Worm (Caenorhabditis elegans) whole organism, late embryonic: Measurements from ENCODE around the gene unc-130.

Source experiments
- C08G9.2 ChIP-seq: sonication (generic microtip); optimal IDR thresholded peaks from 2 replicates; lab custom pipeline; 2016; ENCODE audit warnings: mild to moderate bottlenecking, missing genetic modification characterization, moderate library complexity, missing compliant biosample characterization
- F13H6.1 ChIP-seq: sonication (generic microtip); optimal IDR thresholded peaks from 2 replicates; lab custom pipeline; 2016; ENCODE audit warnings: missing genetic modification characterization, missing compliant biosample characterization
- K02D7.2 ChIP-seq: sonication (generic microtip); optimal IDR thresholded peaks from 2 replicates; lab custom pipeline; 2017; ENCODE audit warnings: mild to moderate bottlenecking, missing genetic modification characterization, missing compliant biosample characterization
- Y22D7AL.16 ChIP-seq: sonication (generic microtip); optimal IDR thresholded peaks from 2 replicates; lab custom pipeline; 2016; ENCODE audit warnings: missing genetic modification characterization, missing compliant biosample characterization
- ahr-1 ChIP-seq: sonication (generic microtip); optimal IDR thresholded peaks from 2 replicates; lab custom pipeline; 2016; ENCODE audit warnings: missing genetic modification characterization, missing compliant biosample characterization
- ama-1 ChIP-seq: fragments of 150-350 bp; optimal IDR thresholded peaks from 2 replicates; lab custom pipeline; 2014
- ceh-18 ChIP-seq: sonication (generic microtip); optimal IDR thresholded peaks from 2 replicates; lab custom pipeline; 2016; ENCODE audit warnings: missing genetic modification characterization, missing compliant biosample characterization
- ceh-19 ChIP-seq: fragments of 200-800 bp; sonication (Bioruptor generic); optimal IDR thresholded peaks from 2 replicates; lab custom pipeline; 2018; ENCODE audit warnings: mild to moderate bottlenecking, missing genetic modification characterization, missing compliant biosample characterization
- ceh-22 ChIP-seq: sonication (generic microtip); optimal IDR thresholded peaks from 2 replicates; lab custom pipeline; 2017; ENCODE audit warnings: missing biosample characterization, missing genetic modification characterization
- ceh-24 ChIP-seq: sonication (generic microtip); optimal IDR thresholded peaks from 2 replicates; lab custom pipeline; 2016; ENCODE audit warnings: mild to moderate bottlenecking, missing genetic modification characterization, missing compliant biosample characterization
- ceh-31 ChIP-seq: sonication (generic microtip); optimal IDR thresholded peaks from 2 replicates; lab custom pipeline; 2016; ENCODE audit warnings: missing genetic modification characterization, missing compliant biosample characterization
- ceh-45 ChIP-seq: fragments of 200-800 bp; sonication (Bioruptor generic); IDR thresholded peaks from 2 replicates; pipeline ENCODE4 v1.3.6; 2022; ENCODE audit warnings: missing genetic modification reagents, missing genetic modification characterization, missing compliant biosample characterization
- ceh-6 ChIP-seq: fragments of 200-800 bp; sonication (Bioruptor generic); optimal IDR thresholded peaks from 2 replicates; lab custom pipeline; 2018; ENCODE audit warnings: mild to moderate bottlenecking, missing genetic modification characterization, missing compliant biosample characterization
- ceh-9 ChIP-seq: sonication (generic microtip); optimal IDR thresholded peaks from 2 replicates; lab custom pipeline; 2016; ENCODE audit warnings: mild to moderate bottlenecking, missing genetic modification characterization, inconsistent platforms, missing compliant biosample characterization
- dmd-4 ChIP-seq: sonication (generic microtip); optimal IDR thresholded peaks from 2 replicates; lab custom pipeline; 2016; ENCODE audit warnings: borderline replicate concordance, missing genetic modification characterization, missing compliant biosample characterization
- elt-2 ChIP-seq: sonication (generic microtip); optimal IDR thresholded peaks from 2 replicates; lab custom pipeline; 2016; ENCODE audit warnings: missing genetic modification reagents, missing genetic modification characterization, missing compliant biosample characterization
- ets-4 ChIP-seq: sonication (generic microtip); optimal IDR thresholded peaks from 2 replicates; lab custom pipeline; 2016; ENCODE audit warnings: missing genetic modification characterization, missing compliant biosample characterization
- eyg-1 ChIP-seq: sonication (generic microtip); optimal IDR thresholded peaks from 2 replicates; lab custom pipeline; 2016; ENCODE audit warnings: missing genotype, missing genetic modification characterization, missing compliant biosample characterization
- fax-1 ChIP-seq: sonication (generic microtip); optimal IDR thresholded peaks from 2 replicates; lab custom pipeline; 2016; ENCODE audit warnings: missing genotype, missing genetic modification characterization, missing compliant biosample characterization
- fkh-6 ChIP-seq: sonication (generic microtip); optimal IDR thresholded peaks from 2 replicates; lab custom pipeline; 2016; ENCODE audit warnings: missing genetic modification characterization, missing compliant biosample characterization
- hlh-13 ChIP-seq: fragments of 200-800 bp; sonication (Bioruptor generic); optimal IDR thresholded peaks from 2 replicates; lab custom pipeline; 2018; ENCODE audit warnings: mild to moderate bottlenecking, missing genetic modification characterization, missing compliant biosample characterization
- lim-6 ChIP-seq: sonication (generic microtip); optimal IDR thresholded peaks from 2 replicates; lab custom pipeline; 2016; ENCODE audit warnings: missing genetic modification characterization, missing compliant biosample characterization
- mec-3 ChIP-seq: sonication (generic microtip); optimal IDR thresholded peaks from 2 replicates; lab custom pipeline; 2016; ENCODE audit warnings: borderline replicate concordance, missing genetic modification characterization, missing compliant biosample characterization
- nfya-1 ChIP-seq: sonication (generic microtip); optimal IDR thresholded peaks from 2 replicates; lab custom pipeline; 2017; ENCODE audit warnings: missing genetic modification characterization, mild to moderate bottlenecking, missing compliant biosample characterization, antibody characterized with exemption, moderate library complexity
- nhr-11 ChIP-seq: fragments of 150-350 bp; optimal IDR thresholded peaks from 2 replicates; lab custom pipeline; 2014; ENCODE audit warnings: missing biosample characterization, missing genetic modification characterization
- odd-2 ChIP-seq: sonication (generic microtip); optimal IDR thresholded peaks from 2 replicates; lab custom pipeline; 2017; ENCODE audit warnings: antibody characterized with exemption, mild to moderate bottlenecking, missing genetic modification characterization, missing compliant biosample characterization
- pag-3 ChIP-seq: sonication (generic microtip); optimal IDR thresholded peaks from 2 replicates; lab custom pipeline; 2016; ENCODE audit warnings: missing compliant biosample characterization, missing genetic modification characterization, borderline replicate concordance
- pros-1 ChIP-seq: fragments of 150-350 bp; optimal IDR thresholded peaks from 2 replicates; lab custom pipeline; 2014; ENCODE audit warnings: missing biosample characterization, missing genetic modification reagents, missing genetic modification characterization
- rnt-1 ChIP-seq: sonication (generic microtip); optimal IDR thresholded peaks from 2 replicates; lab custom pipeline; 2016; ENCODE audit warnings: missing genetic modification characterization, missing compliant biosample characterization
- sox-2 ChIP-seq: fragments of 200-800 bp; sonication (Bioruptor generic); IDR thresholded peaks from 2 replicates; pipeline ENCODE4 v1.3.6; 2022; ENCODE audit warnings: missing genetic modification reagents, missing genetic modification characterization, missing compliant biosample characterization
- syd-9 ChIP-seq: sonication (generic microtip); optimal IDR thresholded peaks from 2 replicates; lab custom pipeline; 2016; ENCODE audit warnings: mild to moderate bottlenecking, missing genetic modification characterization, moderate library complexity, missing compliant biosample characterization
- tbx-2 ChIP-seq: sonication (generic microtip); optimal IDR thresholded peaks from 2 replicates; lab custom pipeline; 2016; ENCODE audit warnings: missing genetic modification characterization, missing compliant biosample characterization
- unc-55 ChIP-seq: sonication (generic microtip); optimal IDR thresholded peaks from 2 replicates; lab custom pipeline; 2017; ENCODE audit warnings: missing biosample characterization, missing genetic modification reagents, missing genetic modification characterization
- zip-5 ChIP-seq: sonication (generic microtip); optimal IDR thresholded peaks from 2 replicates; lab custom pipeline; 2016; ENCODE audit warnings: missing genetic modification characterization, missing compliant biosample characterization

The unc-130 gene

DNA sequence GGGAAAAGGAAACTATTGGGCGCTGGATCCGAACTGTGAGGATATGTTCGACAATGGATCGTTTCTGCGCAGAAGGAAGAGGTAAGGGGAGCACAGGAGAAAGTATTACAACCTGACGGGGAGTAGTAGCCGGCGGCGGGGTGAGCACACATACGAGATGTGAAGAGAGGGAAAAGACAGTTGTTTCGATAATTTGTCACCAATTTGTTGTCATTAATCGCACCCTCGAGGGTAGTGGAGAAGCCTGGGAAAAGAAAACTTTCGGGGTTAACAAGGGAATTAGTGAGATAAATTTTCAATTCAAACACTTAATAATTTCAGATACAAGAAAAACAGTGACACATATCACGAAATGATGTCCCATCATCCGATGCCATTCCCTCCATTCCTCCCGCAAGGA is 1.2 kb downstream of the unc-130 start:
- TF ChIP-seq pag-3 (tag; lab: Kevin White, UChicago) (no peak), Y22D7AL.16 (tag; lab: Kevin White, UChicago) (no peak), tbx-2 (tag; lab: Kevin White, UChicago) (peak; percentile 6), unc-55 (peak; percentile 28)

DNA sequence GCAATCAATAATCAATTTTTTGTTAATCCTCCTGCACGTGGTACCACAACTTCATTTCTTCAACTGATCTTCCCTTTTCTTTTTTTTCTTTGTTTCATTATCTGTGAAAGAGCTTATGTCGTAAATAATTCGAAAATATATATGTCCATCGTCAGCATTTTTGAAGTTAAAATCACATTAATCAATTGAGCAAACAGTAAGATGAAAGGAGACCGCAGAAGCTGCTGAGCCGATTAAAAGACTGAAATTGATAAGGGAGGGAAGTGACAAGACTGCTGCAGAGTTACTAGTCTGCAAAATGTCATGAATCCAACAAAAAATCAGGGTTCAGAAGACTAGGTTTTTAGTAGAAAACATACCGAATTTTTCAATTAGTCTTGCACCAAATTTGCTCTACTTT is 2.0 kb downstream of the unc-130 start:
- TF ChIP-seq tbx-2 (tag; lab: Kevin White, UChicago) (no peak), ama-1 (lab: Kevin White, UChicago) (no peak)
- TF ChIP-seq, all 69 proteins: peak for 0

DNA sequence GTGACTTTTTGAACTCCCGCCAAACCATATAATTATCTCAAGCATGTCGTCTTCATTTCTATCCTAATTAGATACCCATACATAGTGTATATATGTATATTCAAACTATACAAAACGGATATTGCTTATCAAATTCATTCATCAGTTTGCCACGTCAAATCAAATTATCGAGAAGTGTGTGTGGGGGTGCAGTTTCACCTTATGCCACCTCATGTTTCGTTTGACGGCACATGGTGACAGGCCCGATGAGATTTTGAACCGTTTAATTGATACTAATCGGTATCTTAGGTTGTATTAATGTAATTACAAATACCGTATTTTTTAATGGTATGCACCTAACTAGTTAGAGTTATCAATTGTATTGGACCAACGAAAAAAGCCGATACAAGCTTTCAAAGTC is 2.9 kb downstream of the unc-130 start:
- TF ChIP-seq F13H6.1, result no peak
- TF ChIP-seq K02D7.2 (tag; lab: Kevin White, UChicago), result no peak

DNA sequence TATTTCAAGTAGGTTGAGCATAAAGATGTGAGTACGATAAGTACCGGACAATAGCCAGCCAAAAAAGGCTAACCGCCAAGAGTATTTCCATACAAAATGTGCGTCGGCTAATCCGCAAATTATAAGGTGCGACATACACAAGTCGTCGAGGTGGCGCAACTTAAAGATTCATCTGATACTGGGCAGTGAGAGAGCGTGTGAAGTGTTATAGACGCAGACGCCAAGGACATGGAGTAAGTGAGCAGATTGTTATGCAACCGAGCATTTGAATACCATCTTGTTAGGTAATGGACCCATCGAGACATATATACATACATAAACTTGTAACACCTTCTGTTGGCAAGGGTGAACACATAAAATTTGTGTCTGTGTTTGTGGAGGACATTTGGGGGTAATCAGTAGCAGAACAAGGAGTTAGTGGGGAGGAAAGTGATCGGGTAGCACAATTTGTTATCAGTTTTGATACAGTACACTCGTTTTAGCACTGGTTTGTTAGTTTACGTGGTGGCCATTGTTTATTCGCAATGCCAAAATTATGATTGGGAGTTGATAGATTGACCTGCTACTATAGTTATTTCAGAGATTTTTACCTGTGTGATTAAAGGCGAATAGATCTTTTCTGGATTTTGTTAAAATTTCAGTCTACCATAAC is 3.6 kb downstream of the unc-130 start:
- TF ChIP-seq F13H6.1 (no peak), elt-2 (tag; lab: Kevin White, UChicago) (peak; percentile 36), tbx-2 (tag; lab: Kevin White, UChicago) (peak; percentile 59)

DNA sequence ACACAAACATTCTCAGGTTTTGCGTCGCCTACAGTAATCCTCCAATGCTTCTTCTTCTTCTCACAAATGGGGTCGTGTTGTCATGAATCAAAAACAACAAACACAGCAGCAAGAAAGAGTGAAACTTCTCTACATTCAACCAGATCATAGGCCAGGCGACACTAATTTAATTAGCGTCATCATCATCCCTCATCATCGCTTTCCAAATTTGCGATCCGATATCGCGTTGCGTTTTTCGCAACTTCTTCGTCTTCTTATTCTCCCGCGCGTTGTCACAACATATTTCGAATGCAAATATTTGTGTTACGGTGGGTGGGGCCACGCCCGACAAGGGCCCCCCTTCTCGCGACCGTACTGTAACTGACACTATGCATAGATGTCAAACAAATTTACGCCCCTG is 4.7 kb downstream of the unc-130 start:
- TF ChIP-seq pros-1 (tag; lab: Kevin White, UChicago) (no peak), ceh-18 (tag; lab: Kevin White, UChicago) (no peak), ceh-31 (tag; lab: Kevin White, UChicago) (no peak), syd-9 (tag; lab: Kevin White, UChicago) (no peak)
- TF ChIP-seq, all 69 proteins: peak for 0

DNA sequence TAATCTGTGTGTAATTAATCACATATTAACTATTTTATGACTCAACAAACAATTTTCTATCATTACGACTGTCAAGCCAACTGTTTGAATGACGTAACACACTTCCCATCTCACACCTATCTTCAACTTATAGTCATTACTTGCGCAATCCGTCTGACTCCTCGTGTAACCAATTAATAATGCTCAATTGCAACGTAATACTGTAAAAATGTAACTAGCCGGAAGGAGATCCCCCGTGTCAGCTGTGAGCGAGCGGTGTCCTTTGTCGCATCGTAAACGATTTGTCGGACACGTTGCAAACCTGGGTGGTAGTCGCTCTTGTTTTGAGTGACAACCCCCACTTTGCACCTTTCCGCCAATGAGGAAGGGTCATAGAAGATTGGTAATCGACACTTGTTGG is 6.4 kb downstream of the unc-130 start:
- TF ChIP-seq unc-55 (peak; percentile 75), elt-2 (tag; lab: Kevin White, UChicago) (peak; percentile 20), nhr-11 (no peak), C08G9.2 (tag; lab: Kevin White, UChicago) (no peak), ceh-22 (no peak), tbx-2 (tag; lab: Kevin White, UChicago) (peak; percentile 59)
- TF ChIP-seq, all 69 proteins: peak for 3

DNA sequence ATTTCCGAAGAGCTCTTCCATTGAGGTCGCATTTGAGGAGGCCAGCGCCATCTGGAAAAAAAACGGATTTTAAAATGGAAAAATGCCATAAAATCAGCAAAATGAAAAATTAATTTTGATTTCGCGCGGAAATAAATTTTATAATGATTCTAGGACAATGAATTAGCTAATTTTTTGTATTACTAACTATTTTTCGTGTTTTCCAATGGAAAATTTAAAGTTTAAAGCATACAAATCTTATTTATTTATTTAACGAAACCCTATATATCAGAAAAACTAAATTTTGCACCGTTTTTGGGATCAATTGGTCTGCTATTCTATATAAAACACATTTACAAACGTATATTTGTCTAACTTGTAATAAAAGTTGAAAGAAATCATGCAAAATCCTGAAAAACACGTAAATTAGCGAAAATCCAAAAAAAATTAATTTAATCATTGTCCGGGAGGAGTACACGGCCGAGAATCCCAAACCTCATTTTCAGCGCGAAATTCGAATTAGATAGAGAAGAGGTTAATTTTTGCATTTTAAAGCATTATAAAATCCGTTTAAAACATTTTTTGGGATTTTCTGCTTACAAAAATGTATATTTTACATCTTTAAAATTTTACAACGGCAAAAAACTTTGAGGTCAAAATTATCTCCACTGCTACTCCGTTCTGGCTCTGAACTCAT is 8.5 kb downstream of the unc-130 start, which contains the start of gene C47G2.3:
C47G2.3 (minus strand) TSS at position 51 of the 676 bp plus-strand sequence.
- no peak for TF ChIP-seq ceh-18 (tag; lab: Kevin White, UChicago)
- TF ChIP-seq mec-3 (tag; lab: Kevin White, UChicago), result no peak
- TF ChIP-seq ceh-6 (GFP tag; lab: Kevin White, UChicago), result no peak
- TF ChIP-seq zip-5 (tag; lab: Kevin White, UChicago), result no peak
- no peak for TF ChIP-seq ahr-1 (tag; lab: Kevin White, UChicago)
- peak; percentile 7 for TF ChIP-seq ceh-31 (tag; lab: Kevin White, UChicago)
- TF ChIP-seq ceh-45 (GFP tag; lab: Robert Waterston, UW), result no peak
- no peak for TF ChIP-seq fax-1 (tag; lab: Kevin White, UChicago)
- no peak for TF ChIP-seq odd-2
- peak; percentile 9 for TF ChIP-seq elt-2 (tag; lab: Kevin White, UChicago)
- TF ChIP-seq ceh-24 (tag; lab: Kevin White, UChicago), result no peak
- no peak for TF ChIP-seq eyg-1 (tag; lab: Kevin White, UChicago)
- no peak for TF ChIP-seq dmd-4 (tag; lab: Kevin White, UChicago)
- TF ChIP-seq sox-2, result no peak
- no peak for TF ChIP-seq ets-4 (tag; lab: Kevin White, UChicago)
- TF ChIP-seq rnt-1 (tag; lab: Kevin White, UChicago), result no peak
- TF ChIP-seq lim-6 (tag; lab: Kevin White, UChicago), result no peak
- TF ChIP-seq hlh-13 (GFP tag; lab: Kevin White, UChicago), result no peak
- no peak for TF ChIP-seq ceh-19 (GFP tag; lab: Kevin White, UChicago)
- TF ChIP-seq ceh-9 (tag; lab: Kevin White, UChicago), result no peak
- peak; percentile 26 for TF ChIP-seq C08G9.2 (tag; lab: Kevin White, UChicago)
- no peak for TF ChIP-seq fkh-6 (tag; lab: Kevin White, UChicago)
- no peak for TF ChIP-seq nfya-1 (tag; lab: Kevin White, UChicago)
